Worm (Caenorhabditis elegans) whole organism, L3 larva: ENCODE measurements around the gene T10D4.7.

Source experiments
- ZK546.5 ChIP-seq: sonication (generic microtip); optimal IDR thresholded peaks from 2 replicates; lab custom pipeline; 2017; ENCODE audit warnings: missing biosample characterization, missing genetic modification characterization
- aly-2 ChIP-seq: fragments of 150-350 bp; optimal IDR thresholded peaks from 2 replicates; lab custom pipeline; 2014; ENCODE audit warnings: missing biosample characterization, missing genetic modification characterization
- ama-1 ChIP-seq: fragments of 150-350 bp; optimal IDR thresholded peaks from 2 replicates; lab custom pipeline; 2018
- ceh-16 ChIP-seq: sonication (generic microtip); optimal IDR thresholded peaks from 2 replicates; lab custom pipeline; 2017; ENCODE audit warnings: missing biosample characterization, missing genetic modification characterization
- ceh-28 ChIP-seq: fragments of 150-350 bp; optimal IDR thresholded peaks from 2 replicates; lab custom pipeline; 2014; ENCODE audit warnings: missing biosample characterization, missing genetic modification reagents, missing genetic modification characterization
- ceh-9 ChIP-seq: sonication (generic microtip); optimal IDR thresholded peaks from 2 replicates; lab custom pipeline; 2018; ENCODE audit warnings: missing biosample characterization, missing genetic modification characterization
- daf-12 ChIP-seq: fragments of 150-350 bp; optimal IDR thresholded peaks from 2 replicates; lab custom pipeline; 2014; ENCODE audit warnings: missing biosample characterization, missing genetic modification reagents, missing genetic modification characterization
- egl-27 ChIP-seq: sonication (generic microtip); optimal IDR thresholded peaks from 4 replicates; lab custom pipeline; 2017; ENCODE audit warnings: missing biosample characterization, missing genetic modification reagents, missing genetic modification characterization
- egl-5 ChIP-seq: fragments of 150-350 bp; optimal IDR thresholded peaks from 2 replicates; lab custom pipeline; 2017; ENCODE audit warnings: missing biosample characterization, missing genetic modification reagents, missing genetic modification characterization, inconsistent platforms
- elt-1 ChIP-seq: fragments of 150-350 bp; optimal IDR thresholded peaks from 2 replicates; lab custom pipeline; 2014; ENCODE audit warnings: missing biosample characterization, missing genetic modification characterization
- elt-2 ChIP-seq: sonication (generic microtip); optimal IDR thresholded peaks from 2 replicates; lab custom pipeline; 2016; ENCODE audit warnings: missing genetic modification reagents, mild to moderate bottlenecking, missing genetic modification characterization, missing compliant biosample characterization
- elt-3 ChIP-seq, 3 experiments: fragments of 150-350 bp in 1 of 3; sonication (generic microtip) in 2 of 3; optimal IDR thresholded peaks; 2 replicates in 2 of 3; 4 replicates in 1 of 3; lab custom pipeline; 2014 to 2017; ENCODE audit warnings: missing biosample characterization in 3 of 3, missing genetic modification characterization in 3 of 3
- eor-1 ChIP-seq, 2 experiments: fragments of 150-350 bp; optimal IDR thresholded peaks; 2 replicates each; lab custom pipeline; 2014 to 2018; ENCODE audit warnings: missing biosample characterization in 2 of 2, missing genetic modification characterization in 2 of 2
- fkh-10 ChIP-seq: sonication (generic microtip); optimal IDR thresholded peaks from 2 replicates; lab custom pipeline; 2017; ENCODE audit warnings: missing biosample characterization, missing genetic modification reagents, missing genetic modification characterization
- fkh-2 ChIP-seq: fragments of 150-350 bp; optimal IDR thresholded peaks from 2 replicates; lab custom pipeline; 2014; ENCODE audit warnings: missing biosample characterization, missing genetic modification reagents, missing genetic modification characterization
- fos-1 ChIP-seq: fragments of 150-350 bp; optimal IDR thresholded peaks from 2 replicates; lab custom pipeline; 2014; ENCODE audit warnings: missing biosample characterization, missing genetic modification characterization
- hmg-11 ChIP-seq: sonication (generic microtip); optimal IDR thresholded peaks from 2 replicates; lab custom pipeline; 2016; ENCODE audit warnings: missing genetic modification characterization, missing compliant biosample characterization
- jun-1 ChIP-seq: fragments of 150-350 bp; optimal IDR thresholded peaks from 2 replicates; lab custom pipeline; 2014; ENCODE audit warnings: missing biosample characterization, missing genetic modification reagents, missing genetic modification characterization
- lin-15B ChIP-seq: fragments of 150-350 bp; optimal IDR thresholded peaks from 2 replicates; lab custom pipeline; 2014; ENCODE audit warnings: missing biosample characterization, missing genetic modification characterization
- lin-39 ChIP-seq: fragments of 150-350 bp; optimal IDR thresholded peaks from 2 replicates; lab custom pipeline; 2018; ENCODE audit warnings: missing biosample characterization, missing genetic modification reagents, missing genetic modification characterization
- lsy-12 ChIP-seq: sonication (generic microtip); optimal IDR thresholded peaks from 2 replicates; lab custom pipeline; 2016; ENCODE audit warnings: mild to moderate bottlenecking, missing genetic modification characterization, missing compliant biosample characterization
- mdl-1 ChIP-seq: fragments of 150-350 bp; optimal IDR thresholded peaks from 2 replicates; lab custom pipeline; 2014; ENCODE audit warnings: missing biosample characterization, missing genetic modification characterization
- mml-1 ChIP-seq: fragments of 150-350 bp; sonication (generic microtip); optimal IDR thresholded peaks from 3 replicates; lab custom pipeline; 2014; ENCODE audit warnings: missing biosample characterization, missing genetic modification characterization
- nhr-11 ChIP-seq: fragments of 150-350 bp; optimal IDR thresholded peaks from 2 replicates; lab custom pipeline; 2014; ENCODE audit warnings: missing biosample characterization, missing genetic modification characterization
- nhr-12 ChIP-seq: fragments of 150-350 bp; optimal IDR thresholded peaks from 2 replicates; lab custom pipeline; 2014; ENCODE audit warnings: missing biosample characterization, missing genetic modification characterization
- nhr-23 ChIP-seq: fragments of 150-350 bp; optimal IDR thresholded peaks from 2 replicates; lab custom pipeline; 2014; ENCODE audit warnings: missing biosample characterization, missing genetic modification reagents, missing genetic modification characterization
- nhr-237 ChIP-seq: fragments of 150-350 bp; optimal IDR thresholded peaks from 2 replicates; lab custom pipeline; 2014; ENCODE audit warnings: missing biosample characterization, missing genetic modification characterization
- nhr-28 ChIP-seq: fragments of 150-350 bp; optimal IDR thresholded peaks from 2 replicates; lab custom pipeline; 2014; ENCODE audit warnings: missing biosample characterization, missing genetic modification characterization
- nhr-67 ChIP-seq: fragments of 150-350 bp; optimal IDR thresholded peaks from 2 replicates; lab custom pipeline; 2014; ENCODE audit warnings: missing biosample characterization, missing genetic modification characterization
- nhr-76 ChIP-seq: fragments of 150-350 bp; sonication (generic microtip); optimal IDR thresholded peaks from 5 replicates; lab custom pipeline; 2014; ENCODE audit warnings: missing biosample characterization, missing genetic modification characterization
- nhr-77 ChIP-seq: fragments of 150-350 bp; optimal IDR thresholded peaks from 2 replicates; lab custom pipeline; 2014; ENCODE audit warnings: missing biosample characterization, missing genetic modification characterization
- pha-4 ChIP-seq: fragments of 150-350 bp; optimal IDR thresholded peaks from 2 replicates; lab custom pipeline; 2014; ENCODE audit warnings: missing biosample characterization, missing genetic modification reagents, missing genetic modification characterization
- pqm-1 ChIP-seq: fragments of 150-350 bp; optimal IDR thresholded peaks from 2 replicates; lab custom pipeline; 2017; ENCODE audit warnings: missing biosample characterization, missing genetic modification characterization, inconsistent platforms
- sea-2 ChIP-seq: fragments of 150-350 bp; sonication (generic microtip); optimal IDR thresholded peaks from 4 replicates; lab custom pipeline; 2014; ENCODE audit warnings: missing biosample characterization, missing genetic modification reagents, missing genetic modification characterization
- skn-1 ChIP-seq: fragments of 150-350 bp; optimal IDR thresholded peaks from 2 replicates; lab custom pipeline; 2014; ENCODE audit warnings: missing biosample characterization, missing genetic modification characterization
- snpc-4 ChIP-seq: fragments of 150-350 bp; optimal IDR thresholded peaks from 2 replicates; lab custom pipeline; 2014; ENCODE audit warnings: missing biosample characterization, missing genetic modification characterization
- tbx-2 ChIP-seq: sonication (generic microtip); optimal IDR thresholded peaks from 2 replicates; lab custom pipeline; 2016; ENCODE audit warnings: mild to moderate bottlenecking, missing genetic modification characterization, missing compliant biosample characterization
- unc-39 ChIP-seq: sonication (generic microtip); optimal IDR thresholded peaks from 4 replicates; lab custom pipeline; 2017; ENCODE audit warnings: missing biosample characterization, missing genetic modification characterization
- unc-62 ChIP-seq: fragments of 150-350 bp; sonication (generic microtip); optimal IDR thresholded peaks from 4 replicates; lab custom pipeline; 2014; ENCODE audit warnings: missing biosample characterization, missing genetic modification reagents, missing genetic modification characterization
- ztf-11 ChIP-seq: fragments of 150-350 bp; optimal IDR thresholded peaks from 2 replicates; lab custom pipeline; 2014; ENCODE audit warnings: missing biosample characterization, missing genetic modification characterization
- ztf-4 ChIP-seq: fragments of 150-350 bp; optimal IDR thresholded peaks from 2 replicates; lab custom pipeline; 2014; ENCODE audit warnings: missing biosample characterization, missing genetic modification characterization

The T10D4.7 gene

ce11 chrII:3117471-3117870, at the start of gene T10D4.7:
Gene T10D4.7, plus strand, starts transcription at chrII:3117771.
- TF ChIP-seq snpc-4 (tag; lab: Kevin White, UChicago): no peak
- no peak for TF ChIP-seq egl-27 (tag; lab: Kevin White, UChicago)
- no peak for TF ChIP-seq nhr-28 (tag; lab: Kevin White, UChicago)
- TF ChIP-seq nhr-237: no peak
- TF ChIP-seq nhr-76: no peak
- TF ChIP-seq lin-15B (tag; lab: Kevin White, UChicago): no peak
- TF ChIP-seq pqm-1 (tag; lab: Kevin White, UChicago): no peak
- no peak for TF ChIP-seq egl-5 (tag; lab: Kevin White, UChicago)
- no peak for TF ChIP-seq lsy-12 (tag; lab: Kevin White, UChicago)
- no peak for TF ChIP-seq daf-12
- TF ChIP-seq eor-1 (tag; optimal IDR thresholded peaks at IDR 0.05; lab: Kevin White, UChicago): no peak
- TF ChIP-seq ZK546.5 (tag; lab: Kevin White, UChicago): no peak
- TF ChIP-seq skn-1 (tag; lab: Kevin White, UChicago): no peak
- no peak for TF ChIP-seq unc-39 (tag; lab: Kevin White, UChicago)
- TF ChIP-seq ceh-16 (tag; lab: Kevin White, UChicago): no peak
- no peak for TF ChIP-seq nhr-23
- no peak for TF ChIP-seq fkh-2 (tag; lab: Kevin White, UChicago)
- no peak for TF ChIP-seq ztf-4
- no peak for TF ChIP-seq mdl-1 (tag; lab: Kevin White, UChicago)

- TF ChIP-seq mml-1 (tag; lab: Kevin White, UChicago): no peak
- TF ChIP-seq ceh-9 (tag; lab: Kevin White, UChicago): no peak
These were observed 49.7 kb upstream of the T10D4.7 start for ce11 chrII:3067896-3068295.

- TF ChIP-seq elt-1 (tag; lab: Kevin White, UChicago): no peak
- peak; percentile 74 for TF ChIP-seq ceh-28 (tag; lab: Kevin White, UChicago)
These were observed 48.9 kb upstream of the T10D4.7 start for ce11 chrII:3068646-3069045.

- peak; percentile 97 for TF ChIP-seq ceh-28 (tag; lab: Kevin White, UChicago)
- TF ChIP-seq fkh-10 (GFP tag; lab: Kevin White, UChicago): no peak
These were observed 47.4 kb upstream of the T10D4.7 start for ce11 chrII:3070182-3070581.

- no peak for TF ChIP-seq ama-1 (lab: Kevin White, UChicago)
- TF ChIP-seq ceh-28 (tag; lab: Kevin White, UChicago): peak; percentile 34
- TF ChIP-seq, all 47 proteins: peak for 1
These were observed 46.4 kb upstream of the T10D4.7 start, which contains the start of gene Y25C1A.7 for ce11 chrII:3071012-3071749. Gene Y25C1A.7, minus strand, starts transcription at chrII:3071062.

- TF ChIP-seq egl-5 (tag; lab: Kevin White, UChicago) (peak; percentile 87), unc-39 (tag; lab: Kevin White, UChicago) (no peak), fos-1 (tag; lab: Kevin White, UChicago) (peak; percentile 23), elt-2 (tag; lab: Kevin White, UChicago) (peak; percentile 75), lin-39 (tag; lab: Kevin White, UChicago) (peak; percentile 89), pha-4 (tag; lab: Kevin White, UChicago) (peak; percentile 88), nhr-67 (tag; lab: Kevin White, UChicago) (no peak), ceh-28 (tag; lab: Kevin White, UChicago) (peak; percentile 86), ztf-4 (no peak), nhr-11 (tag; lab: Kevin White, UChicago) (no peak), eor-1 (tag; optimal IDR thresholded peaks at IDR 0.05; lab: Kevin White, UChicago) (no peak), jun-1 (tag; lab: Kevin White, UChicago) (peak; percentile 94), ztf-11 (no peak), nhr-77 (tag; lab: Kevin White, UChicago) (peak; percentile 41), ZK546.5 (tag; lab: Kevin White, UChicago) (peak; percentile 17), ceh-16 (tag; lab: Kevin White, UChicago) (no peak), sea-2 (GFP tag; lab: Kevin White, UChicago) (no peak), daf-12 (peak; percentile 35), mdl-1 (tag; lab: Kevin White, UChicago) (no peak), lsy-12 (tag; lab: Kevin White, UChicago) (peak; percentile 90), nhr-76 (no peak), tbx-2 (tag; lab: Kevin White, UChicago) (peak; percentile 87), mml-1 (tag; lab: Kevin White, UChicago) (no peak), skn-1 (tag; lab: Kevin White, UChicago) (peak; percentile 83), elt-3 (tag; optimal IDR thresholded peaks at IDR 0.05; lab: Kevin White, UChicago) (peak in 1 of 3 experiments; percentile 32), nhr-28 (tag; lab: Kevin White, UChicago) (no peak), unc-62 (GFP tag; lab: Kevin White, UChicago) (no peak), nhr-237 (no peak), fkh-10 (GFP tag; lab: Kevin White, UChicago) (peak; percentile 62), nhr-12 (tag; lab: Kevin White, UChicago) (no peak), aly-2 (peak; percentile 82), hmg-11 (tag; lab: Kevin White, UChicago) (peak; percentile 91)
These were observed 40.7 kb upstream of the T10D4.7 start, which contains the start of gene Y25C1A.8 for ce11 chrII:3076915-3077314. Gene Y25C1A.8, minus strand, starts transcription at chrII:3076959.
